Worm (Caenorhabditis elegans): Measurements from ENCODE around the gene F52C9.5.

ce11 chrIII:5258918-5259317 is 43.1 kb upstream of the F52C9.5 start, which contains the start of gene gop-2:
- no peak for TF ChIP-seq mab-5 (tag; optimal IDR thresholded peaks at IDR 0.05)
- TF ChIP-seq nhr-77 (tag; optimal IDR thresholded peaks at IDR 0.05), result no peak
- no peak for TF ChIP-seq elt-1 (tag; optimal IDR thresholded peaks at IDR 0.05)
- TF ChIP-seq aly-2 (tag; optimal IDR thresholded peaks at IDR 0.05), result no peak
- TF ChIP-seq ZK546.5 (tag; optimal IDR thresholded peaks at IDR 0.05), result no peak
- no peak for TF ChIP-seq snpc-4 (tag; optimal IDR thresholded peaks at IDR 0.05)
- TF ChIP-seq R02D3.7 (tag; optimal IDR thresholded peaks at IDR 0.05), result no peak

All from whole organism, L2 larva.